Fruit fly (Drosophila melanogaster) whole organism, embryonic: Measurements from ENCODE around the gene RabX4.
A peak's percentile ranks its signal among the peaks of the same experiment; 100 is the strongest.

Source experiments
- Aef1 ChIP-seq: fragments of 200-800 bp; sonication (Bioruptor generic); IDR thresholded peaks from 3 replicates; pipeline ENCODE4 v1.3.6; 2022; ENCODE audit warnings: missing biosample characterization, missing genetic modification characterization
- Bdp1 ChIP-seq: fragments of 200-800 bp; sonication (Bioruptor generic); optimal IDR thresholded peaks from 3 replicates; lab custom pipeline; 2016; ENCODE audit warnings: missing biosample characterization, missing genetic modification characterization
- Bgb ChIP-seq: fragments of 200-800 bp; sonication (Bioruptor generic); IDR thresholded peaks from 2 replicates; pipeline ENCODE4 v1.3.6; 2022; ENCODE audit warnings: missing biosample characterization, missing genetic modification characterization; ENCODE audit not compliant: partially characterized antibody
- CG10267 ChIP-seq: fragments of 200-800 bp; sonication (Bioruptor generic); optimal IDR thresholded peaks from 2 replicates; lab custom pipeline; 2018; ENCODE audit warnings: missing biosample characterization, mild to moderate bottlenecking, missing genetic modification characterization, moderate library complexity
- CG10274 ChIP-seq: fragments of 200-800 bp; sonication (Bioruptor generic); optimal IDR thresholded peaks from 3 replicates; lab custom pipeline; 2017; ENCODE audit warnings: missing biosample characterization, mild to moderate bottlenecking, missing genetic modification characterization
- CG12391 ChIP-seq: fragments of 200-800 bp; sonication (Bioruptor generic); optimal IDR thresholded peaks from 3 replicates; lab custom pipeline; 2018; ENCODE audit warnings: missing biosample characterization, mild to moderate bottlenecking, missing genetic modification characterization, moderate library complexity
- CG12769 ChIP-seq: fragments of 200-800 bp; sonication (Bioruptor generic); optimal IDR thresholded peaks from 2 replicates; lab custom pipeline; 2019; ENCODE audit warnings: missing biosample characterization, mild to moderate bottlenecking, missing genetic modification characterization, moderate library complexity
- CG13287 ChIP-seq: fragments of 200-800 bp; sonication (Bioruptor generic); IDR thresholded peaks from 2 replicates; pipeline ENCODE4 v1.3.6; 2022; ENCODE audit warnings: missing biosample characterization, missing genetic modification characterization; ENCODE audit not compliant: partially characterized antibody
- CG14710 ChIP-seq: fragments of 200-800 bp; sonication (Bioruptor generic); optimal IDR thresholded peaks from 3 replicates; lab custom pipeline; 2019; ENCODE audit warnings: missing biosample characterization, mild to moderate bottlenecking, missing genetic modification characterization, moderate library complexity
- CG1529 ChIP-seq: fragments of 200-800 bp; sonication (Bioruptor generic); optimal IDR thresholded peaks from 3 replicates; lab custom pipeline; 2018; ENCODE audit warnings: missing biosample characterization, missing genetic modification characterization
- CG17829 ChIP-seq: fragments of 200-800 bp; optimal IDR thresholded peaks from 2 replicates; lab custom pipeline; 2019; ENCODE audit warnings: missing biosample characterization, mild to moderate bottlenecking, missing genetic modification characterization, moderate library complexity
- CG3065 ChIP-seq: fragments of 200-800 bp; sonication (Bioruptor generic); optimal IDR thresholded peaks from 2 replicates; lab custom pipeline; 2016; ENCODE audit warnings: missing biosample characterization, missing genetic modification characterization
- CG3281 ChIP-seq: fragments of 200-800 bp; sonication (Bioruptor generic); optimal IDR thresholded peaks from 3 replicates; lab custom pipeline; 2017; ENCODE audit warnings: missing biosample characterization, mild to moderate bottlenecking, missing genetic modification characterization
- CG4360 ChIP-seq: fragments of 200-800 bp; sonication (Bioruptor generic); IDR thresholded peaks from 2 replicates; pipeline ENCODE4 v1.3.6; 2022; ENCODE audit warnings: missing biosample characterization, missing genetic modification characterization
- CG8089 ChIP-seq: fragments of 200-800 bp; sonication (Bioruptor generic); optimal IDR thresholded peaks from 3 replicates; lab custom pipeline; 2016; ENCODE audit warnings: missing biosample characterization, missing genetic modification characterization
- CG8290 ChIP-seq, 3 experiments: fragments of 200-800 bp; sonication (Bioruptor generic); optimal IDR thresholded peaks; 2 replicates each; lab custom pipeline; 2016 to 2019; ENCODE audit warnings: missing biosample characterization in 3 of 3, missing genetic modification characterization in 3 of 3, mild to moderate bottlenecking in 2 of 3, moderate library complexity in 1 of 3
- CG8388 ChIP-seq: fragments of 200-800 bp; sonication (Bioruptor generic); optimal IDR thresholded peaks from 2 replicates; lab custom pipeline; 2019; ENCODE audit warnings: missing biosample characterization, mild to moderate bottlenecking, missing genetic modification characterization, moderate library complexity
- CG9797 ChIP-seq: fragments of 200-800 bp; sonication (Bioruptor generic); optimal IDR thresholded peaks from 3 replicates; lab custom pipeline; 2018; ENCODE audit warnings: missing biosample characterization, mild to moderate bottlenecking, missing genetic modification characterization
- CTCF ChIP-seq: fragments of 200-800 bp; sonication (Bioruptor generic); optimal IDR thresholded peaks from 2 replicates; lab custom pipeline; 2017; ENCODE audit warnings: missing biosample characterization, mild to moderate bottlenecking, missing genetic modification characterization, moderate library complexity
- Dad ChIP-seq: fragments of 200-800 bp; sonication (Bioruptor generic); optimal IDR thresholded peaks from 3 replicates; lab custom pipeline; 2016; ENCODE audit warnings: missing biosample characterization, missing genetic modification characterization
- Dll ChIP-seq: fragments of 200-800 bp; sonication (Bioruptor generic); IDR thresholded peaks from 4 replicates; pipeline ENCODE4 v1.3.6; 2022; ENCODE audit warnings: missing biosample characterization, missing genetic modification characterization; ENCODE audit not compliant: partially characterized antibody
- Fer2 ChIP-seq: fragments of 200-800 bp; sonication (Bioruptor generic); optimal IDR thresholded peaks from 2 replicates; lab custom pipeline; 2018; ENCODE audit warnings: missing biosample characterization, mild to moderate bottlenecking, missing genetic modification characterization, moderate library complexity
- HLH3B ChIP-seq: fragments of 200-800 bp; sonication (Bioruptor generic); IDR thresholded peaks from 2 replicates; pipeline ENCODE4 v1.3.6; 2022; ENCODE audit warnings: missing biosample characterization, missing genetic modification characterization
- MBD-R2 ChIP-seq: fragments of 200-800 bp; sonication (Bioruptor generic); IDR thresholded peaks from 2 replicates; pipeline ENCODE4 v1.3.6; 2022; ENCODE audit warnings: missing biosample characterization, missing genetic modification characterization
- MESR4 ChIP-seq: fragments of 200-800 bp; sonication (Bioruptor generic); optimal IDR thresholded peaks from 2 replicates; lab custom pipeline; 2018; ENCODE audit warnings: missing biosample characterization, mild to moderate bottlenecking, missing genetic modification characterization, moderate library complexity
- Med ChIP-seq: fragments of 200-800 bp; sonication (Bioruptor generic); peaks from one replicate; lab custom pipeline; 2016; ENCODE audit warnings: missing biosample characterization, missing genetic modification characterization, mild to moderate bottlenecking, inconsistent platforms, moderate library complexity
- Neu2 ChIP-seq: fragments of 200-800 bp; sonication (Bioruptor generic); optimal IDR thresholded peaks from 3 replicates; lab custom pipeline; 2016; ENCODE audit warnings: missing biosample characterization, missing genetic modification characterization, borderline replicate concordance
- Six4 ChIP-seq: fragments of 200-800 bp; sonication (Bioruptor generic); optimal IDR thresholded peaks from 2 replicates; lab custom pipeline; 2016; ENCODE audit warnings: missing biosample characterization, missing genetic modification characterization
- Stat92E ChIP-seq, 3 experiments: fragments of >200 bp in 2 of 3; fragments of 200-800 bp in 1 of 3; sonication (Bioruptor generic) in 1 of 3; optimal IDR thresholded peaks; 2 replicates each; lab custom pipeline; 2017 to 2019; ENCODE audit warnings: missing biosample characterization in 3 of 3, missing genetic modification characterization in 3 of 3, mild to moderate bottlenecking in 1 of 3, moderate library complexity in 1 of 3
- TFAM ChIP-seq: fragments of 200-800 bp; sonication (Bioruptor generic); optimal IDR thresholded peaks from 2 replicates; lab custom pipeline; 2017; ENCODE audit warnings: missing biosample characterization, missing genetic modification characterization, inconsistent platforms
- YL-1 ChIP-seq: fragments of 200-800 bp; sonication (Bioruptor generic); optimal IDR thresholded peaks from 3 replicates; lab custom pipeline; 2017; ENCODE audit warnings: missing biosample characterization, mild to moderate bottlenecking, missing genetic modification characterization
- ap ChIP-seq: fragments of 200-800 bp; sonication (Bioruptor generic); IDR thresholded peaks from 2 replicates; pipeline ENCODE4 v1.3.6; 2022; ENCODE audit warnings: missing biosample characterization, missing genetic modification characterization
- btn ChIP-seq: fragments of 200-800 bp; sonication (Bioruptor generic); optimal IDR thresholded peaks from 2 replicates; lab custom pipeline; 2016; ENCODE audit warnings: missing biosample characterization, missing genetic modification characterization
- chn ChIP-seq: fragments of 200-800 bp; sonication (Bioruptor generic); optimal IDR thresholded peaks from 2 replicates; lab custom pipeline; 2016; ENCODE audit warnings: missing biosample characterization, missing genetic modification characterization
- dimm ChIP-seq: fragments of 200-800 bp; sonication (Bioruptor generic); IDR thresholded peaks from 2 replicates; pipeline ENCODE4 v1.3.6; 2022; ENCODE audit warnings: missing biosample characterization, missing genetic modification characterization
- dysf ChIP-seq: fragments of 200-800 bp; sonication (Bioruptor generic); IDR thresholded peaks from 3 replicates; pipeline ENCODE4 v1.3.6; 2022; ENCODE audit warnings: missing biosample characterization, missing genetic modification characterization
- esg ChIP-seq: fragments of 200-800 bp; sonication (Bioruptor generic); conservative IDR thresholded peaks from 2 replicates; pipeline ENCODE4 v1.3.6; 2022; ENCODE audit warnings: missing biosample characterization, missing genetic modification characterization
- fd3F ChIP-seq: fragments of 200-800 bp; sonication (Bioruptor generic); optimal IDR thresholded peaks from 2 replicates; lab custom pipeline; 2018; ENCODE audit warnings: missing biosample characterization, mild to moderate bottlenecking, missing genetic modification characterization, moderate library complexity
- gfzf ChIP-seq: fragments of 200-800 bp; sonication (Bioruptor generic); optimal IDR thresholded peaks from 2 replicates; lab custom pipeline; 2016; ENCODE audit warnings: missing biosample characterization, mild to moderate bottlenecking, missing genetic modification characterization, moderate library complexity
- gsb ChIP-seq: fragments of 200-800 bp; sonication (Bioruptor generic); IDR thresholded peaks from 2 replicates; pipeline ENCODE4 v1.3.6; 2022; ENCODE audit warnings: missing biosample characterization, missing genetic modification characterization
- kay ChIP-seq: fragments of 200-800 bp; sonication (Bioruptor generic); optimal IDR thresholded peaks from 2 replicates; lab custom pipeline; 2016; ENCODE audit warnings: missing biosample characterization, missing genetic modification characterization
- lab ChIP-seq: fragments of 200-800 bp; sonication (Bioruptor generic); optimal IDR thresholded peaks from 3 replicates; lab custom pipeline; 2017; ENCODE audit warnings: missing biosample characterization, missing genetic modification characterization, mild to moderate bottlenecking, moderate library complexity, missing genetic modification reagents
- odd ChIP-seq: fragments of 200-800 bp; sonication (Bioruptor generic); optimal IDR thresholded peaks from 2 replicates; lab custom pipeline; 2017; ENCODE audit warnings: missing biosample characterization, mild to moderate bottlenecking, missing genetic modification characterization
- psq ChIP-seq: fragments of 200-800 bp; sonication (Bioruptor generic); optimal IDR thresholded peaks from 2 replicates; lab custom pipeline; 2017; ENCODE audit warnings: missing biosample characterization, missing genetic modification characterization
- pzg ChIP-seq: fragments of 200-800 bp; sonication (Bioruptor generic); optimal IDR thresholded peaks from 3 replicates; lab custom pipeline; 2018; ENCODE audit warnings: missing biosample characterization, mild to moderate bottlenecking, missing genetic modification characterization, moderate library complexity
- ranshi ChIP-seq: fragments of 200-800 bp; sonication (Bioruptor generic); IDR thresholded peaks from 2 replicates; pipeline ENCODE4 v1.3.6; 2022; ENCODE audit warnings: missing biosample characterization, missing genetic modification characterization
- rib ChIP-seq: fragments of 200-800 bp; sonication (Bioruptor generic); IDR thresholded peaks from 2 replicates; pipeline ENCODE4 v1.3.6; 2022; ENCODE audit warnings: missing biosample characterization, missing genetic modification characterization
- so ChIP-seq: fragments of 200-800 bp; sonication (Bioruptor generic); IDR thresholded peaks from 3 replicates; pipeline ENCODE4 v1.3.6; 2022; ENCODE audit warnings: missing biosample characterization, missing genetic modification characterization
- tio ChIP-seq: fragments of 200-800 bp; sonication (Bioruptor generic); optimal IDR thresholded peaks from 2 replicates; lab custom pipeline; 2017; ENCODE audit warnings: missing biosample characterization, missing genetic modification characterization, inconsistent platforms
- trem ChIP-seq: fragments of 200-800 bp; optimal IDR thresholded peaks from 3 replicates; lab custom pipeline; 2019; ENCODE audit warnings: missing biosample characterization, mild to moderate bottlenecking, missing genetic modification characterization, moderate library complexity
- unc-4 ChIP-seq: fragments of 200-800 bp; sonication (Bioruptor generic); IDR thresholded peaks from 2 replicates; pipeline ENCODE4 v1.3.6; 2022; ENCODE audit warnings: missing biosample characterization, missing genetic modification characterization; ENCODE audit not compliant: partially characterized antibody

The RabX4 gene

dm6 chr3R:24851429-24851828, 23.2 kb upstream of the RabX4 start, which contains the start of gene Nct (continued):
- no peak for TF ChIP-seq CG4360 (GFP tag; lab: Robert Waterston, UW)
- TF ChIP-seq so (GFP tag; lab: Robert Waterston, UW): no peak
- TF ChIP-seq Fer2 (tag; lab: Kevin White, UChicago): no peak
- no peak for TF ChIP-seq CG8089 (GFP tag; lab: Kevin White, UChicago)
- no peak for TF ChIP-seq TFAM
- no peak for TF ChIP-seq Med (GFP tag; lab: Kevin White, UChicago)
- TF ChIP-seq CG17829: peak; percentile 1
- TF ChIP-seq odd (GFP tag; lab: Kevin White, UChicago): no peak
- no peak for TF ChIP-seq Bdp1 (GFP tag; lab: Kevin White, UChicago)
- no peak for TF ChIP-seq btn
- TF ChIP-seq Stat92E (GFP tag; optimal IDR thresholded peaks at IDR 0.05; lab: Kevin White, UChicago): peak in 1 of 3 experiments; percentile 22
- TF ChIP-seq trem (tag; lab: Kevin White, UChicago): peak; percentile 18
- no peak for TF ChIP-seq CG8388 (GFP tag; lab: Kevin White, UChicago)
- TF ChIP-seq Bgb: no peak
- no peak for TF ChIP-seq CG12391
- TF ChIP-seq CG1529 (GFP tag; lab: Kevin White, UChicago): no peak
- peak; percentile 38 for TF ChIP-seq CG14710
- TF ChIP-seq ranshi (GFP tag; lab: Robert Waterston, UW): no peak
- TF ChIP-seq MESR4 (GFP tag; lab: Kevin White, UChicago): peak; percentile 68
- no peak for TF ChIP-seq CG3065 (GFP tag; lab: Kevin White, UChicago)
- no peak for TF ChIP-seq gsb (GFP tag; lab: Robert Waterston, UW)
- peak; percentile 17 for TF ChIP-seq CG10267 (tag; lab: Kevin White, UChicago)
- no peak for TF ChIP-seq dimm (GFP tag; lab: Robert Waterston, UW)
- TF ChIP-seq tio (GFP tag; lab: Kevin White, UChicago): no peak
- no peak for TF ChIP-seq Aef1
- no peak for TF ChIP-seq HLH3B
- TF ChIP-seq Dll (GFP tag; lab: Robert Waterston, UW): 0 out of 4 replicates have a peak, but pooled peaks have one; percentile 15
- TF ChIP-seq CG8290 (GFP tag; optimal IDR thresholded peaks at IDR 0.05; lab: Kevin White, UChicago): no peak
- no peak for TF ChIP-seq CG8290 (tag; optimal IDR thresholded peaks at IDR 0.05; lab: Kevin White, UChicago)
- TF ChIP-seq CG10274 (GFP tag; lab: Kevin White, UChicago): no peak
- TF ChIP-seq CG13287 (GFP tag; lab: Robert Waterston, UW): peak; percentile 35; the same call in 1 of the 2 replicates
- peak; percentile 1 for TF ChIP-seq kay (GFP tag; lab: Kevin White, UChicago)
- TF ChIP-seq MBD-R2: peak; percentile 71; the same call in 1 of the 2 replicates
- no peak for TF ChIP-seq ap (GFP tag; lab: Robert Waterston, UW)
- peak; percentile 75 for TF ChIP-seq gfzf
- no peak for TF ChIP-seq lab (GFP tag; lab: Kevin White, UChicago)
- no peak for TF ChIP-seq Six4 (GFP tag; lab: Kevin White, UChicago)
- no peak for TF ChIP-seq chn (GFP tag; lab: Kevin White, UChicago)
- TF ChIP-seq rib (GFP tag; lab: Robert Waterston, UW): no peak
- TF ChIP-seq fd3F (GFP tag; lab: Kevin White, UChicago): no peak
- no peak for TF ChIP-seq CG3281 (GFP tag; lab: Kevin White, UChicago)
- TF ChIP-seq unc-4 (GFP tag; lab: Robert Waterston, UW): no peak
- peak; percentile 43 for TF ChIP-seq YL-1 (GFP tag; lab: Kevin White, UChicago)
- TF ChIP-seq CTCF (GFP tag; lab: Kevin White, UChicago): no peak
- no peak for TF ChIP-seq Dad (GFP tag; lab: Kevin White, UChicago)
- no peak for TF ChIP-seq dysf
- no peak for TF ChIP-seq CG12769
- peak; percentile 53 for TF ChIP-seq pzg (GFP tag; lab: Kevin White, UChicago)
- no peak for TF ChIP-seq psq
- TF ChIP-seq esg: no peak
- no peak for TF ChIP-seq Neu2 (GFP tag; lab: Kevin White, UChicago)
- TF ChIP-seq CG9797: peak; percentile 72
